Worm (Caenorhabditis elegans) whole organism, L4 larva: ENCODE results near the gene C12D12.3.

ENCODE experiments used
- F10B5.3 ChIP-seq: sonication (generic microtip); optimal IDR thresholded peaks from 2 replicates; lab custom pipeline; 2016; ENCODE audit warnings: mild to moderate bottlenecking, missing genetic modification characterization, missing compliant biosample characterization
- R02D3.7 ChIP-seq: fragments of 150-350 bp; sonication (generic microtip); optimal IDR thresholded peaks from 3 replicates; lab custom pipeline; 2014; ENCODE audit warnings: missing biosample characterization, missing genetic modification characterization
- T20F7.1 ChIP-seq: fragments of 200-800 bp; sonication (Bioruptor generic); optimal IDR thresholded peaks from 2 replicates; lab custom pipeline; 2018; ENCODE audit warnings: mild to moderate bottlenecking, missing genetic modification characterization, missing compliant biosample characterization
- Y105C5A.15 ChIP-seq: fragments of 200-800 bp; sonication (Bioruptor generic); IDR thresholded peaks from 2 replicates; pipeline ENCODE4 v1.3.6; 2022; ENCODE audit warnings: missing genetic modification characterization, missing compliant biosample characterization
- Y75B8A.6 ChIP-seq: fragments of 200-800 bp; sonication (Bioruptor generic); IDR thresholded peaks from 2 replicates; pipeline ENCODE4 v1.3.6; 2022; ENCODE audit warnings: missing genetic modification reagents, missing genetic modification characterization, missing compliant biosample characterization
- ZK337.2 ChIP-seq: fragments of 200-800 bp; sonication (Bioruptor generic); IDR thresholded peaks from 2 replicates; pipeline ENCODE4 v1.3.6; 2022; ENCODE audit warnings: missing genetic modification reagents, missing genetic modification characterization, missing compliant biosample characterization
- ama-1 ChIP-seq: fragments of 150-350 bp; optimal IDR thresholded peaks from 2 replicates; lab custom pipeline; 2014; ENCODE audit warnings: inconsistent platforms, mixed read lengths
- ceh-20 ChIP-seq: fragments of 200-800 bp; sonication (Bioruptor generic); IDR thresholded peaks from 2 replicates; pipeline ENCODE4 v1.3.6; 2022; ENCODE audit warnings: missing genetic modification reagents, missing genetic modification characterization, missing compliant biosample characterization
- ceh-28 ChIP-seq: fragments of 150-350 bp; optimal IDR thresholded peaks from 2 replicates; lab custom pipeline; 2014; ENCODE audit warnings: missing biosample characterization, missing genetic modification reagents, missing genetic modification characterization
- ctbp-1 ChIP-seq: fragments of 200-800 bp; sonication (Bioruptor generic); IDR thresholded peaks from 2 replicates; pipeline ENCODE4 v1.3.6; 2022; ENCODE audit warnings: missing genetic modification reagents, missing genetic modification characterization, missing compliant biosample characterization
- daf-16 ChIP-seq, 3 experiments: sonication (generic microtip); optimal IDR thresholded peaks; 2 replicates each; lab custom pipeline; 2016 to 2017; ENCODE audit warnings: missing genetic modification characterization in 3 of 3, missing genetic modification reagents in 3 of 3, mild to moderate bottlenecking in 2 of 3, missing compliant biosample characterization in 2 of 3, missing biosample characterization in 1 of 3, moderate library complexity in 1 of 3
- daf-19 ChIP-seq: fragments of 200-800 bp; sonication (Bioruptor generic); conservative IDR thresholded peaks from 2 replicates; pipeline ENCODE4 v1.3.6; 2022; ENCODE audit warnings: missing genetic modification characterization, missing compliant biosample characterization
- daf-8 ChIP-seq: fragments of 200-800 bp; sonication (Bioruptor generic); IDR thresholded peaks from 2 replicates; pipeline ENCODE4 v1.3.6; 2022; ENCODE audit warnings: missing genetic modification characterization, missing compliant biosample characterization
- dmd-8 ChIP-seq: fragments of 200-800 bp; sonication (Bioruptor generic); IDR thresholded peaks from 2 replicates; pipeline ENCODE4 v1.3.6; 2022; ENCODE audit warnings: missing genetic modification characterization, missing compliant biosample characterization
- dmd-9 ChIP-seq: fragments of 200-800 bp; sonication (Bioruptor generic); IDR thresholded peaks from 2 replicates; pipeline ENCODE4 v1.3.6; 2022; ENCODE audit warnings: missing genetic modification reagents, missing genetic modification characterization, missing compliant biosample characterization
- dpl-1 ChIP-seq: fragments of 150-350 bp; optimal IDR thresholded peaks from 2 replicates; lab custom pipeline; 2014; ENCODE audit warnings: missing biosample characterization, missing genetic modification reagents, missing genetic modification characterization
- dve-1 ChIP-seq: sonication (generic microtip); optimal IDR thresholded peaks from 2 replicates; lab custom pipeline; 2017; ENCODE audit warnings: antibody characterized with exemption, mild to moderate bottlenecking, missing genetic modification characterization, missing compliant biosample characterization; ENCODE audit not compliant: insufficient read depth
- fos-1 ChIP-seq: fragments of 150-350 bp; optimal IDR thresholded peaks from 2 replicates; lab custom pipeline; 2014; ENCODE audit warnings: missing biosample characterization, missing genetic modification characterization
- gei-8 ChIP-seq: fragments of 200-800 bp; sonication (Bioruptor generic); optimal IDR thresholded peaks from 2 replicates; lab custom pipeline; 2018; ENCODE audit warnings: mild to moderate bottlenecking, missing genetic modification characterization, missing compliant biosample characterization
- hlh-11 ChIP-seq: fragments of 200-800 bp; sonication (Bioruptor generic); optimal IDR thresholded peaks from 2 replicates; lab custom pipeline; 2018; ENCODE audit warnings: mild to moderate bottlenecking, missing genetic modification characterization, missing compliant biosample characterization
- hmg-1.1 ChIP-seq: fragments of 200-800 bp; sonication (Bioruptor generic); IDR thresholded peaks from 2 replicates; pipeline ENCODE4 v1.3.6; 2022; ENCODE audit warnings: missing genetic modification reagents, missing genetic modification characterization, missing compliant biosample characterization
- jun-1 ChIP-seq: fragments of 150-350 bp; optimal IDR thresholded peaks from 2 replicates; lab custom pipeline; 2014; ENCODE audit warnings: missing biosample characterization, missing genetic modification reagents, missing genetic modification characterization
- lin-13 ChIP-seq: fragments of 150-350 bp; optimal IDR thresholded peaks from 2 replicates; lab custom pipeline; 2014; ENCODE audit warnings: missing biosample characterization, missing genetic modification reagents, missing genetic modification characterization
- lin-38 ChIP-seq: fragments of 200-800 bp; sonication (Bioruptor generic); IDR thresholded peaks from 2 replicates; pipeline ENCODE4 v1.3.6; 2022; ENCODE audit warnings: missing genetic modification reagents, missing genetic modification characterization, missing compliant biosample characterization
- lin-39 ChIP-seq: fragments of 150-350 bp; optimal IDR thresholded peaks from 2 replicates; lab custom pipeline; 2014; ENCODE audit warnings: missing biosample characterization, missing genetic modification reagents, missing genetic modification characterization
- lsy-2 ChIP-seq, 2 experiments: fragments of 150-350 bp in 1 of 2; sonication (generic microtip) in 1 of 2; optimal IDR thresholded peaks; 2 replicates each; lab custom pipeline; 2014 to 2017; ENCODE audit warnings: missing biosample characterization in 2 of 2, missing genetic modification characterization in 2 of 2
- madf-5 ChIP-seq, 2 experiments: fragments of 200-800 bp; sonication (Bioruptor generic); IDR thresholded peaks; 2 replicates each; pipeline ENCODE4 v1.3.6; 2022; ENCODE audit warnings: missing compliant biosample characterization in 2 of 2, missing genetic modification characterization in 2 of 2
- nhr-11 ChIP-seq: fragments of 150-350 bp; optimal IDR thresholded peaks from 2 replicates; lab custom pipeline; 2014; ENCODE audit warnings: missing biosample characterization, missing genetic modification characterization
- nhr-237 ChIP-seq: sonication (generic microtip); optimal IDR thresholded peaks from 2 replicates; lab custom pipeline; 2017; ENCODE audit warnings: missing biosample characterization, missing genetic modification characterization
- nhr-42 ChIP-seq: fragments of 200-800 bp; sonication (Bioruptor generic); IDR thresholded peaks from 2 replicates; pipeline ENCODE4 v1.3.6; 2022; ENCODE audit warnings: missing genetic modification characterization, missing compliant biosample characterization
- nhr-48 ChIP-seq: sonication (generic microtip); optimal IDR thresholded peaks from 2 replicates; lab custom pipeline; 2016; ENCODE audit warnings: mild to moderate bottlenecking, missing genetic modification characterization, missing compliant biosample characterization
- nhr-76 ChIP-seq: fragments of 150-350 bp; optimal IDR thresholded peaks from 2 replicates; lab custom pipeline; 2014; ENCODE audit warnings: missing biosample characterization, missing genetic modification characterization
- pqm-1 ChIP-seq: sonication (generic microtip); optimal IDR thresholded peaks from 2 replicates; lab custom pipeline; 2017; ENCODE audit warnings: missing biosample characterization, missing genetic modification characterization
- saeg-2 ChIP-seq: fragments of 200-800 bp; sonication (Bioruptor generic); IDR thresholded peaks from 2 replicates; pipeline ENCODE4 v1.3.6; 2022; ENCODE audit warnings: missing genetic modification reagents, missing genetic modification characterization, missing compliant biosample characterization
- spr-1 ChIP-seq: sonication (generic microtip); optimal IDR thresholded peaks from 2 replicates; lab custom pipeline; 2016; ENCODE audit warnings: mild to moderate bottlenecking, missing genetic modification characterization, missing compliant biosample characterization
- spr-3 ChIP-seq: fragments of 200-800 bp; sonication (Bioruptor generic); optimal IDR thresholded peaks from 2 replicates; lab custom pipeline; 2018; ENCODE audit warnings: mild to moderate bottlenecking, missing genetic modification characterization, missing compliant biosample characterization
- tag-97 ChIP-seq: fragments of 200-800 bp; sonication (Bioruptor generic); IDR thresholded peaks from 2 replicates; pipeline ENCODE4 v1.3.6; 2022; ENCODE audit warnings: missing genetic modification characterization, missing compliant biosample characterization
- unc-62 ChIP-seq, 3 experiments: fragments of 150-350 bp in 1 of 3; sonication (generic microtip); optimal IDR thresholded peaks in 2 of 3; peaks in 1 of 3; 1 replicate in 1 of 3; 2 replicates in 2 of 3; lab custom pipeline; 2014 to 2017; ENCODE audit warnings: missing biosample characterization in 3 of 3, missing genetic modification characterization in 3 of 3, missing genetic modification reagents in 3 of 3, missing genotype in 1 of 3
- vab-7 ChIP-seq: fragments of 200-800 bp; sonication (Bioruptor generic); IDR thresholded peaks from 2 replicates; pipeline ENCODE4 v1.3.6; 2022; ENCODE audit warnings: missing genetic modification reagents, missing genetic modification characterization, missing compliant biosample characterization
- zag-1 ChIP-seq: fragments of 150-350 bp; optimal IDR thresholded peaks from 2 replicates; lab custom pipeline; 2014; ENCODE audit warnings: missing biosample characterization, missing genetic modification characterization
- zfp-3 ChIP-seq: fragments of 200-800 bp; sonication (Bioruptor generic); conservative IDR thresholded peaks from 2 replicates; pipeline ENCODE4 v1.3.6; 2022; ENCODE audit warnings: missing genetic modification reagents, missing genetic modification characterization, missing compliant biosample characterization
- zip-11 ChIP-seq: fragments of 200-800 bp; sonication (Bioruptor generic); IDR thresholded peaks from 2 replicates; pipeline ENCODE4 v1.3.6; 2022; ENCODE audit warnings: missing genetic modification characterization, missing compliant biosample characterization
- zip-2 ChIP-seq: fragments of 150-350 bp; optimal IDR thresholded peaks from 2 replicates; lab custom pipeline; 2014; ENCODE audit warnings: missing biosample characterization, missing genetic modification characterization
- ztf-7 ChIP-seq: fragments of 150-350 bp; optimal IDR thresholded peaks from 2 replicates; lab custom pipeline; 2014; ENCODE audit warnings: missing biosample characterization, missing genetic modification characterization

C12D12.3 gene

ce11 chrX:3446011-3446410 lies 43.1 kb upstream of the C12D12.3 start, which contains the start of gene ZK813.1:
ZK813.1 (plus strand) TSS chrX:3446311.
- TF ChIP-seq dmd-8, result no peak
- no peak for TF ChIP-seq zip-11 (GFP tag; lab: Robert Waterston, UW)
- TF ChIP-seq spr-3 (GFP tag; lab: Kevin White, UChicago), result no peak
- no peak for TF ChIP-seq ceh-28 (tag; lab: Kevin White, UChicago)
- TF ChIP-seq Y75B8A.6 (GFP tag; lab: Robert Waterston, UW), result no peak
- TF ChIP-seq saeg-2, result no peak
- TF ChIP-seq nhr-48 (tag; lab: Kevin White, UChicago), result no peak
- no peak for TF ChIP-seq R02D3.7 (tag; lab: Kevin White, UChicago)
- no peak for TF ChIP-seq daf-8 (GFP tag; lab: Robert Waterston, UW)
- TF ChIP-seq T20F7.1 (GFP tag; lab: Kevin White, UChicago), result no peak
- no peak for TF ChIP-seq nhr-237 (tag; lab: Kevin White, UChicago)
- TF ChIP-seq zag-1, result no peak
- TF ChIP-seq spr-1, result no peak
- TF ChIP-seq ZK337.2 (GFP tag; lab: Robert Waterston, UW), result no peak
- TF ChIP-seq ama-1 (lab: Kevin White, UChicago), result no peak
- TF ChIP-seq gei-8, result no peak
- TF ChIP-seq zfp-3, result no peak

ce11 chrX:3451122-3451521 lies 38.0 kb upstream of the C12D12.3 start, which contains the start of gene ZK813.5:
ZK813.5 (minus strand) TSS chrX:3451222.
- TF ChIP-seq pqm-1 (tag; lab: Kevin White, UChicago), result no peak
- peak in 1 of 2 experiments; percentile 15 for TF ChIP-seq unc-62 (GFP tag; optimal IDR thresholded peaks at IDR 0.05 in 1 of 2; lab: Kevin White, UChicago)
- TF ChIP-seq unc-62 (tag; optimal IDR thresholded peaks at IDR 0.05; lab: Kevin White, UChicago), result no peak
- no peak for TF ChIP-seq vab-7 (GFP tag; lab: Robert Waterston, UW)
- TF ChIP-seq ztf-7 (tag; lab: Kevin White, UChicago), result no peak
- no peak for TF ChIP-seq zfp-3
- TF ChIP-seq daf-19 (GFP tag; lab: Robert Waterston, UW), result no peak

ce11 chrX:3453870-3454269 lies 35.2 kb upstream of the C12D12.3 start:
- TF ChIP-seq lin-38 (GFP tag; lab: Robert Waterston, UW) (no peak), unc-62 (GFP tag; optimal IDR thresholded peaks at IDR 0.05 in 1 of 2; lab: Kevin White, UChicago) (peak in 1 of 2 experiments; percentile 90), unc-62 (tag; optimal IDR thresholded peaks at IDR 0.05; lab: Kevin White, UChicago) (no peak), Y105C5A.15 (GFP tag; lab: Robert Waterston, UW) (no peak), zip-11 (GFP tag; lab: Robert Waterston, UW) (no peak)
- TF ChIP-seq, all 104 proteins: peak for 1

- TF ChIP-seq nhr-42 (no peak), dmd-9 (no peak), dpl-1 (GFP tag; lab: Kevin White, UChicago) (no peak), tag-97 (GFP tag; lab: Robert Waterston, UW) (no peak), nhr-76 (tag; lab: Kevin White, UChicago) (no peak), lin-13 (no peak), lin-39 (tag; lab: Kevin White, UChicago) (peak; percentile 77), lsy-2 (tag; optimal IDR thresholded peaks at IDR 0.05; lab: Kevin White, UChicago) (no peak), hlh-11 (tag; lab: Kevin White, UChicago) (peak; percentile 38), ceh-20 (GFP tag; lab: Robert Waterston, UW) (peak; percentile 83; the same call in 1 of the 2 replicates), dve-1 (tag; lab: Kevin White, UChicago) (no peak), F10B5.3 (tag; lab: Kevin White, UChicago) (no peak), nhr-11 (tag; lab: Kevin White, UChicago) (peak; percentile 61), zip-2 (no peak), jun-1 (tag; lab: Kevin White, UChicago) (no peak), daf-16 (GFP tag; optimal IDR thresholded peaks at IDR 0.05; lab: Kevin White, UChicago) (peak in 1 of 2 experiments; percentile 66), daf-16 (tag; optimal IDR thresholded peaks at IDR 0.05; lab: Kevin White, UChicago) (no peak), ctbp-1 (GFP tag; lab: Robert Waterston, UW) (no peak), hmg-1.1 (GFP tag; lab: Robert Waterston, UW) (0 out of 2 replicates have a peak, but pooled peaks have one; percentile 20), madf-5 (GFP tag; IDR thresholded peaks at IDR 0.05; lab: Robert Waterston, UW) (no peak), fos-1 (tag; lab: Kevin White, UChicago) (no peak)
Measured at ce11 chrX:3455561-3455960, 33.5 kb upstream of the C12D12.3 start.
